Worm (Caenorhabditis elegans): ENCODE measurements around the gene gst-44.

- TF ChIP-seq him-1 (tag; optimal IDR thresholded peaks at IDR 0.05) (no peak), W03F9.2 (tag; optimal IDR thresholded peaks at IDR 0.05) (no peak)
These were observed 22.5 kb upstream of the gst-44 start for ce11 chrV:16368143-16368542.

Measured in whole organism, L4/young adult.